Fruit fly (Drosophila melanogaster): ENCODE data around the gene CG3402.
A peak's percentile ranks its signal among the peaks of the same experiment; 100 is the strongest.

The CG3402 gene

dm6 chr3L:652637-653036, at the start of gene CG3402 (continued):
- peak in 1 of 2 experiments; percentile 40 for TF ChIP-seq crp (GFP tag; optimal IDR thresholded peaks at IDR 0.05)
- TF ChIP-seq phol (tag; optimal IDR thresholded peaks at IDR 0.05), result peak; percentile 7
- no peak for TF ChIP-seq CG11723 (GFP tag; optimal IDR thresholded peaks at IDR 0.05)
- TF ChIP-seq CG7786 (GFP tag; optimal IDR thresholded peaks at IDR 0.05), result no peak
- peak; percentile 94 for TF ChIP-seq CG11504 (tag; optimal IDR thresholded peaks at IDR 0.05)
- no peak for TF ChIP-seq chn (GFP tag; optimal IDR thresholded peaks at IDR 0.05)
- TF ChIP-seq ken (GFP tag; IDR thresholded peaks at IDR 0.05), result no peak
- TF ChIP-seq twi (tag; optimal IDR thresholded peaks at IDR 0.05), result no peak
- TF ChIP-seq TFAM (GFP tag; optimal IDR thresholded peaks at IDR 0.05), result no peak
- TF ChIP-seq CG12391 (tag; optimal IDR thresholded peaks at IDR 0.05), result no peak
- 0 out of 3 replicates have a peak, but pooled peaks have one; percentile 43 for TF ChIP-seq sr (GFP tag; IDR thresholded peaks at IDR 0.05)
- TF ChIP-seq CG14860 (GFP tag; IDR thresholded peaks at IDR 0.05; ENCODE audit: partially characterized antibody), result peak; percentile 62; the same call in 2 of the 3 replicates
- no peak for TF ChIP-seq CG11085 (GFP tag; IDR thresholded peaks at IDR 0.05)
- TF ChIP-seq onecut (GFP tag; IDR thresholded peaks at IDR 0.05), result peak; percentile 67; the same call in 1 of the 2 replicates
- TF ChIP-seq repo (GFP tag; optimal IDR thresholded peaks at IDR 0.05), result no peak
- no peak for TF ChIP-seq Gug (GFP tag; IDR thresholded peaks at IDR 0.05)
- TF ChIP-seq eyg (GFP tag; optimal IDR thresholded peaks at IDR 0.05), result no peak
- no peak for TF ChIP-seq Ets97D (GFP tag; optimal IDR thresholded peaks at IDR 0.05)
- no peak for TF ChIP-seq Lpt (GFP tag; optimal IDR thresholded peaks at IDR 0.05)
- no peak for TF ChIP-seq CG11398 (GFP tag; optimal IDR thresholded peaks at IDR 0.05)
- TF ChIP-seq HLH4C (GFP tag; IDR thresholded peaks at IDR 0.05; ENCODE audit: partially characterized antibody), result peak; percentile 85
- 0 out of 2 replicates have a peak, but pooled peaks have one; percentile 21 for TF ChIP-seq ato (GFP tag; IDR thresholded peaks at IDR 0.05; ENCODE audit: partially characterized antibody)
- TF ChIP-seq yki (optimal IDR thresholded peaks at IDR 0.05), result no peak
- no peak for TF ChIP-seq HHEX (GFP tag; optimal IDR thresholded peaks at IDR 0.05)
- TF ChIP-seq hbn (GFP tag; IDR thresholded peaks at IDR 0.05; ENCODE audit: partially characterized antibody), result peak; percentile 67
- TF ChIP-seq CG11093 (GFP tag; IDR thresholded peaks at IDR 0.05), result no peak
- TF ChIP-seq rib (GFP tag; IDR thresholded peaks at IDR 0.05), result no peak
- peak; percentile 4 for TF ChIP-seq Sin3A (optimal IDR thresholded peaks at IDR 0.05)
- TF ChIP-seq CG9817 (tag; optimal IDR thresholded peaks at IDR 0.05), result no peak
- no peak for TF ChIP-seq jing (GFP tag; optimal IDR thresholded peaks at IDR 0.05)
- 0 out of 2 replicates have a peak, but pooled peaks have one; percentile 18 for TF ChIP-seq CG2129 (GFP tag; IDR thresholded peaks at IDR 0.05; ENCODE audit: partially characterized antibody)
- TF ChIP-seq chif (GFP tag; optimal IDR thresholded peaks at IDR 0.05), result no peak
- TF ChIP-seq YL-1 (GFP tag; optimal IDR thresholded peaks at IDR 0.05), result peak; percentile 47
- no peak for TF ChIP-seq vfl (GFP tag; optimal IDR thresholded peaks at IDR 0.05)
- TF ChIP-seq Xrp1 (GFP tag; IDR thresholded peaks at IDR 0.05), result no peak
- TF ChIP-seq CG17802 (tag; optimal IDR thresholded peaks at IDR 0.05), result no peak
- peak; percentile 73 for TF ChIP-seq Bgb (GFP tag; IDR thresholded peaks at IDR 0.05; ENCODE audit: partially characterized antibody)
- peak; percentile 71 for TF ChIP-seq sna (GFP tag; IDR thresholded peaks at IDR 0.05; ENCODE audit: partially characterized antibody)
- peak; percentile 82 for TF ChIP-seq CG13287 (GFP tag; IDR thresholded peaks at IDR 0.05; ENCODE audit: partially characterized antibody)
- no peak for TF ChIP-seq CG7271 (tag; optimal IDR thresholded peaks at IDR 0.05)
- TF ChIP-seq CG18476 (GFP tag; optimal IDR thresholded peaks at IDR 0.05), result no peak
- TF ChIP-seq Drgx (GFP tag; IDR thresholded peaks at IDR 0.05), result no peak
- no peak for TF ChIP-seq CG8765 (GFP tag; IDR thresholded peaks at IDR 0.05)
- no peak for TF ChIP-seq CG9609 (GFP tag; optimal IDR thresholded peaks at IDR 0.05)
- TF ChIP-seq Meics (GFP tag; optimal IDR thresholded peaks at IDR 0.05), result no peak
- TF ChIP-seq Sox100B (GFP tag; optimal IDR thresholded peaks at IDR 0.05), result no peak
- TF ChIP-seq cas (GFP tag; IDR thresholded peaks at IDR 0.05), result no peak
- TF ChIP-seq CG32532 (GFP tag; IDR thresholded peaks at IDR 0.05), result no peak
- TF ChIP-seq CG31224 (GFP tag; IDR thresholded peaks at IDR 0.05), result no peak
- no peak for TF ChIP-seq CG11456 (GFP tag; IDR thresholded peaks at IDR 0.05)
- TF ChIP-seq CG17568 (GFP tag; optimal IDR thresholded peaks at IDR 0.05), result no peak

All from whole organism, embryonic.